Fruit fly (Drosophila melanogaster) whole organism: ENCODE measurements around the gene wol.

Source experiments
- EcR ChIP-seq, 2 experiments: fragments of >200 bp; optimal IDR thresholded peaks; 2 replicates each; lab custom pipeline; 2017; ENCODE audit warnings: missing biosample characterization in 2 of 2, missing genetic modification characterization in 2 of 2, missing genetic modification reagents in 2 of 2
- psq ChIP-seq: fragments of >200 bp; optimal IDR thresholded peaks from 2 replicates; lab custom pipeline; 2017

DNA sequence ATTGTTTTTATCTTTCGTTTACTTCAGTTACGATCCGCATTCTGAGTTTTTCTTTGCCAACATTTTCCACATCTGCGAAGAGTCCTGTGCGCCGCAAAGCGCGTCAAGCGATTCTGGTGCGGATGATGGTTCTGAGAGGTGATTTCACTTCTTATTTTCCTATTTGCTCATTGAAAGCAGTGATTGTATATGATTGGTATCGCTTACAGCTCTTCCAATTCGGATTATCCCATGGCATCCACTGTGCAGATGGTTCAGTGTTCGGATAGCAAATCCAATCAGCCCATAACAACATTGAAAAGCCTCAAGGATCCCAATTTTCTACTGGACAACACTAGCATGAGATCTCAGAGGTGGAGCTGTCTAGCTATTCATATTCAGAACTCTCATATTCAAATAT is 1.9 kb upstream of the wol start:
- TF ChIP-seq psq (lab: Kevin White, UChicago) (no peak), EcR (GFP tag; optimal IDR thresholded peaks at IDR 0.05; lab: Kevin White, UChicago) (no peak)
